Comparison of ENCODE assay signal across 4 worm cellular contexts in the genomic region with DNA sequence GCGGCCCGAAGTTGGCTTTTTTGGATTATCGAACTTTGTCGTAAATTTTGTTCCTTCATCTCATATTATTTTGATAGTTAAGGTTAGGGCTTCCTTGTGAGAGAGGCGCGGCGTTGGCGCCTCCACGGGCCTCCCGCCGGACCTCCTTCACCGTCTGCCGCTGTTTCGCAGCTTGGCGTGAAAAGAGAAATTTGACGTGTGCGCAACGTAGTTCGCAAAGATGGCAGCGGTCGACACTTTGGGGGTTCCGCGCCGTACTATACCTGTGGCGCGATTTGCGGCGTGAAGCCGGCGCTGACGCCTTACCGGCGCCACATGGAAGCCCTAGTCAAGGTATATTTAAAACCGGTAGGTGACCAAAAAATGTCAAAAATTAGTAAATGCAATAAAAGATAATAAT.
TF ChIP-seq lines count a peak whose summit lies in the region.

No protein-coding gene starts in this region.

TF ChIP-seq in whole organism, L1 larva, 84 proteins besides CTCF, POLR2A, EP300 and RAD21:
- TF ChIP-seq nhr-28 (tag; optimal IDR thresholded peaks at IDR 0.05; lab: Kevin White, UChicago) (no peak), snpc-4 (tag; optimal IDR thresholded peaks at IDR 0.05; lab: Kevin White, UChicago) (peak; percentile 51)

TF ChIP-seq in whole organism, L2 larva, 48 proteins besides CTCF, POLR2A, EP300 and RAD21:
- TF ChIP-seq peb-1 (tag; optimal IDR thresholded peaks at IDR 0.05; lab: Kevin White, UChicago), result no peak
- TF ChIP-seq snpc-4 (tag; optimal IDR thresholded peaks at IDR 0.05; lab: Kevin White, UChicago), result peak; percentile 71
TF ChIP-seq in whole organism, L2 larva: peak in this region for 1.

TF ChIP-seq in whole organism, L4 larva, 104 proteins besides CTCF, POLR2A, EP300 and RAD21:
- TF ChIP-seq F44E2.7 (GFP tag; IDR thresholded peaks at IDR 0.05; lab: Robert Waterston, UW) (0 out of 2 replicates have a peak, but pooled peaks have one; percentile 42), mdt-29 (GFP tag; IDR thresholded peaks at IDR 0.05; lab: Robert Waterston, UW) (no peak), spr-1 (tag; optimal IDR thresholded peaks at IDR 0.05; lab: Kevin White, UChicago) (no peak), nhr-48 (tag; optimal IDR thresholded peaks at IDR 0.05; lab: Kevin White, UChicago) (no peak), ZK546.5 (tag; optimal IDR thresholded peaks at IDR 0.05; lab: Kevin White, UChicago) (no peak), lin-1 (GFP tag; IDR thresholded peaks at IDR 0.05; lab: Robert Waterston, UW) (no peak), tag-97 (GFP tag; IDR thresholded peaks at IDR 0.05; lab: Robert Waterston, UW) (0 out of 2 replicates have a peak, but pooled peaks have one; percentile 58), nhr-42 (GFP tag; IDR thresholded peaks at IDR 0.05; lab: Robert Waterston, UW) (0 out of 2 replicates have a peak, but pooled peaks have one; percentile 18), mes-2 (tag; optimal IDR thresholded peaks at IDR 0.05; lab: Kevin White, UChicago; ENCODE audit: poor library complexity, severe bottlenecking) (no peak), set-16 (GFP tag; IDR thresholded peaks at IDR 0.05; lab: Robert Waterston, UW) (peak; percentile 83), egl-43 (GFP tag; IDR thresholded peaks at IDR 0.05; lab: Robert Waterston, UW) (peak; percentile 59; the same call in 1 of the 2 replicates), zip-11 (GFP tag; IDR thresholded peaks at IDR 0.05; lab: Robert Waterston, UW) (no peak)

TF ChIP-seq in whole organism, young adult, 124 proteins besides CTCF, POLR2A, EP300 and RAD21:
- TF ChIP-seq egrh-3 (GFP tag; IDR thresholded peaks at IDR 0.05; lab: Robert Waterston, UW) (peak; percentile 30; the same call in 1 of the 2 replicates), zfh-2 (GFP tag; conservative IDR thresholded peaks at IDR 0.05; lab: Robert Waterston, UW) (peak; percentile 82), egl-44 (GFP tag; IDR thresholded peaks at IDR 0.05; lab: Robert Waterston, UW) (no peak), snpc-1.1 (tag; optimal IDR thresholded peaks at IDR 0.05; lab: Kevin White, UChicago; ENCODE audit: insufficient read depth) (no peak), C06A6.2 (GFP tag; conservative IDR thresholded peaks at IDR 0.05; lab: Robert Waterston, UW) (0 out of 2 replicates have a peak, but pooled peaks have one; percentile 14), snpc-4 (GFP tag; optimal IDR thresholded peaks at IDR 0.05; lab: Kevin White, UChicago) (no peak), snpc-4 (tag; optimal IDR thresholded peaks at IDR 0.05; lab: Kevin White, UChicago) (peak in 2 of 4 experiments; percentile 41 to 60)
